Fruit fly (Drosophila melanogaster) whole organism, adult: ENCODE measurements around the gene sNPF.

Experiments
- CG11617 ChIP-seq: fragments of 200-800 bp; sonication (Bioruptor generic); optimal IDR thresholded peaks from 2 replicates; lab custom pipeline; 2017; ENCODE audit warnings: mild to moderate bottlenecking, missing biosample characterization, missing genetic modification reagents, missing genetic modification characterization
- CG14711 ChIP-seq: fragments of 200-800 bp; sonication (Bioruptor generic); optimal IDR thresholded peaks from 2 replicates; lab custom pipeline; 2018; ENCODE audit warnings: missing biosample characterization, mild to moderate bottlenecking, missing genetic modification characterization, moderate library complexity
- CG7045 ChIP-seq: fragments of 200-800 bp; sonication (Bioruptor generic); optimal IDR thresholded peaks from 2 replicates; lab custom pipeline; 2017; ENCODE audit warnings: missing biosample characterization, mild to moderate bottlenecking, missing genetic modification characterization
- CG7101 ChIP-seq: fragments of 200-800 bp; sonication (Bioruptor generic); optimal IDR thresholded peaks from 2 replicates; lab custom pipeline; 2018; ENCODE audit warnings: missing biosample characterization, mild to moderate bottlenecking, missing genetic modification characterization, moderate library complexity
- Mnt ChIP-seq: fragments of 200-800 bp; sonication (Bioruptor generic); optimal IDR thresholded peaks from 2 replicates; lab custom pipeline; 2016; ENCODE audit warnings: missing biosample characterization, mild to moderate bottlenecking, missing genetic modification characterization
- cnc ChIP-seq, 2 experiments: fragments of >200 bp; optimal IDR thresholded peaks; 2 replicates each; lab custom pipeline; 2017
- kay ChIP-seq: fragments of 200-800 bp; sonication (Bioruptor generic); peaks from one replicate; lab custom pipeline; 2016; ENCODE audit warnings: missing biosample characterization, missing genetic modification characterization, borderline replicate concordance
- ovo ChIP-seq: fragments of 200-800 bp; sonication (Bioruptor generic); optimal IDR thresholded peaks from 2 replicates; lab custom pipeline; 2016; ENCODE audit warnings: missing biosample characterization, missing genetic modification characterization
- toe ChIP-seq: fragments of 200-800 bp; sonication (Bioruptor generic); optimal IDR thresholded peaks from 2 replicates; lab custom pipeline; 2016; ENCODE audit warnings: missing biosample characterization, missing genetic modification characterization

DNA sequence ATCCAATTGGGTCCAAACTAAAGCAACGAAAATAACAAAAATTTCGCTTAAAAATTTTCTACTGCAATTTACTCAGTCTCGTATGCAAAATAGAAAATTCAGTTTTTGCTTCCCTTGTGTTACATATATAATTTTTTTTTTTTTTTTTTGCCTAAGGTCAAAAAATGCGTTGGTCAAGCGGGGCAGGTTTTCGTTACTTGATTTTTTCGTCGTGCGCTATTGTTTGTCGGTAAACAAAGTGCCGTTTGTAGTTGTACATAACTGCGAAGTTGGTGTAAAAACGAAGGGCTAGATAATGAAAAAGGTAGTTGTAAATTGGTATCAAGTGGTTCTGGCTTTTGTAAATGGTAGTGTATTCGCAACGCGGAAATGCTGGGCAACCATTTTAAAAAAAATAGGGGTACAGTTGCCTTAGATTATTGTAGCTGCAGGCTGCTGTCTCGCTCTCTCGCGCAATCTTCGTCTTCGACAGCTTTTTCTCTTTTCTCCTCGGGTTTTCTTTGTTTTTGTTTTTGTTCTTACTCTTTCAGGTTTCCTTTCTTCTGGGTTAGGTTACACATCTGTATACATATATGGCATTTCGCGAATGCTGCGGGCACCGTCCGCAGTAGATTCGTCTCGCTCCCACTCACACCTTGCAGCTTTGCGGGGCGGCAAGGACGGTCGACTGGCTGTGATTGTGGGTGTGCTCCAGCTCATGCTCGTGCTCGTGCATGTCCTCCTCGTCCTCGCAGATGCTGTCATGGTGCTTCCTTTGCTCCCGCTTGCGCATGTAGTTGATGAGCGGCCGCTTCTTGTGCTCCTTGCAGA is 54.6 kb downstream of the sNPF start:
- no peak for TF ChIP-seq CG11617 (GFP tag; lab: Kevin White, UChicago)
- TF ChIP-seq CG14711 (tag; lab: Kevin White, UChicago) = no peak
- no peak for TF ChIP-seq kay
- no peak for TF ChIP-seq cnc (optimal IDR thresholded peaks at IDR 0.05; lab: Kevin White, UChicago)
- peak; percentile 39 for TF ChIP-seq ovo (GFP tag; lab: Kevin White, UChicago)
- TF ChIP-seq toe (GFP tag; lab: Kevin White, UChicago) = no peak
- no peak for TF ChIP-seq Mnt (GFP tag; lab: Kevin White, UChicago)
- TF ChIP-seq CG7101 = no peak
- no peak for TF ChIP-seq CG7045 (GFP tag; lab: Kevin White, UChicago)
